Worm (Caenorhabditis elegans) whole organism, mixed stage, embryonic: ENCODE results near the gene ric-8.

Source experiments
- M03D4.4 ChIP-seq: sonication (generic microtip); optimal IDR thresholded peaks from 2 replicates; lab custom pipeline; 2017; ENCODE audit warnings: mild to moderate bottlenecking, missing genetic modification characterization, missing compliant biosample characterization
- bed-3 ChIP-seq: fragments of 200-800 bp; sonication (Bioruptor generic); optimal IDR thresholded peaks from 3 replicates; lab custom pipeline; 2018; ENCODE audit warnings: mild to moderate bottlenecking, missing genetic modification characterization, moderate library complexity, missing compliant biosample characterization
- blmp-1 ChIP-seq: fragments of 150-350 bp; optimal IDR thresholded peaks from 2 replicates; lab custom pipeline; 2014; ENCODE audit warnings: missing biosample characterization, missing genetic modification characterization
- ceh-39 ChIP-seq: fragments of 150-350 bp; optimal IDR thresholded peaks from 2 replicates; lab custom pipeline; 2014; ENCODE audit warnings: missing biosample characterization, missing genetic modification characterization
- ceh-43 ChIP-seq: fragments of 200-800 bp; sonication (Bioruptor generic); optimal IDR thresholded peaks from 2 replicates; lab custom pipeline; 2018; ENCODE audit warnings: mild to moderate bottlenecking, missing genetic modification characterization, moderate library complexity, missing compliant biosample characterization
- ceh-83 ChIP-seq: fragments of 200-800 bp; sonication (Bioruptor generic); optimal IDR thresholded peaks from 2 replicates; lab custom pipeline; 2018; ENCODE audit warnings: mild to moderate bottlenecking, missing genetic modification characterization, missing compliant biosample characterization
- ces-1 ChIP-seq: fragments of 150-350 bp; optimal IDR thresholded peaks from 2 replicates; lab custom pipeline; 2014; ENCODE audit warnings: missing biosample characterization, missing genetic modification reagents, missing genetic modification characterization
- cnd-1 ChIP-seq: fragments of 200-800 bp; sonication (Bioruptor generic); optimal IDR thresholded peaks from 2 replicates; lab custom pipeline; 2018; ENCODE audit warnings: mild to moderate bottlenecking, missing genetic modification characterization, missing compliant biosample characterization
- drap-1 ChIP-seq: fragments of 200-800 bp; sonication (Bioruptor generic); optimal IDR thresholded peaks from 3 replicates; lab custom pipeline; 2018; ENCODE audit warnings: mild to moderate bottlenecking, missing genetic modification characterization, missing compliant biosample characterization
- elt-1 ChIP-seq: sonication (generic microtip); optimal IDR thresholded peaks from 2 replicates; lab custom pipeline; 2017; ENCODE audit warnings: missing genetic modification characterization, mild to moderate bottlenecking, missing compliant biosample characterization, antibody characterized with exemption, moderate library complexity, borderline replicate concordance; ENCODE audit not compliant: insufficient read depth
- flh-1 ChIP-seq: fragments of 200-800 bp; sonication (Bioruptor generic); optimal IDR thresholded peaks from 2 replicates; lab custom pipeline; 2018; ENCODE audit warnings: mild to moderate bottlenecking, missing genetic modification characterization, moderate library complexity, missing compliant biosample characterization
- ham-2 ChIP-seq: fragments of 200-800 bp; sonication (Bioruptor generic); optimal IDR thresholded peaks from 2 replicates; lab custom pipeline; 2018; ENCODE audit warnings: mild to moderate bottlenecking, missing genetic modification characterization, missing compliant biosample characterization
- lin-13 ChIP-seq: fragments of 150-350 bp; optimal IDR thresholded peaks from 2 replicates; lab custom pipeline; 2014; ENCODE audit warnings: missing biosample characterization, missing genetic modification characterization
- lin-32 ChIP-seq: fragments of 200-800 bp; sonication (Bioruptor generic); optimal IDR thresholded peaks from 2 replicates; lab custom pipeline; 2018; ENCODE audit warnings: mild to moderate bottlenecking, missing genetic modification characterization, missing compliant biosample characterization
- mab-5 ChIP-seq: fragments of 150-350 bp; optimal IDR thresholded peaks from 2 replicates; lab custom pipeline; 2014; ENCODE audit warnings: missing biosample characterization, missing genetic modification characterization
- mep-1 ChIP-seq: fragments of 150-350 bp; optimal IDR thresholded peaks from 2 replicates; lab custom pipeline; 2017; ENCODE audit warnings: missing biosample characterization, missing genetic modification reagents, missing genetic modification characterization, inconsistent platforms
- mls-2 ChIP-seq: sonication (generic microtip); optimal IDR thresholded peaks from 2 replicates; lab custom pipeline; 2016; ENCODE audit warnings: mild to moderate bottlenecking, missing genetic modification characterization, moderate library complexity, missing compliant biosample characterization
- nhr-12 ChIP-seq: fragments of 150-350 bp; optimal IDR thresholded peaks from 2 replicates; lab custom pipeline; 2014; ENCODE audit warnings: missing biosample characterization, missing genetic modification characterization
- nhr-2 ChIP-seq: fragments of 150-350 bp; optimal IDR thresholded peaks from 2 replicates; lab custom pipeline; 2014; ENCODE audit warnings: missing biosample characterization, missing genetic modification characterization
- nhr-28 ChIP-seq: fragments of 150-350 bp; optimal IDR thresholded peaks from 2 replicates; lab custom pipeline; 2014; ENCODE audit warnings: missing biosample characterization, missing genetic modification characterization
- nhr-76 ChIP-seq: sonication (generic microtip); optimal IDR thresholded peaks from 2 replicates; lab custom pipeline; 2017; ENCODE audit warnings: missing biosample characterization, missing genetic modification characterization
- pha-4 ChIP-seq: fragments of 150-350 bp; optimal IDR thresholded peaks from 2 replicates; lab custom pipeline; 2018; ENCODE audit warnings: missing biosample characterization, missing genetic modification reagents, missing genetic modification characterization
- sem-2 ChIP-seq: fragments of 200-800 bp; sonication (Bioruptor generic); optimal IDR thresholded peaks from 2 replicates; lab custom pipeline; 2018; ENCODE audit warnings: mild to moderate bottlenecking, missing genetic modification characterization, missing compliant biosample characterization
- snpc-4 ChIP-seq: fragments of 150-350 bp; optimal IDR thresholded peaks from 2 replicates; lab custom pipeline; 2014; ENCODE audit warnings: missing biosample characterization, missing genetic modification characterization
- sptf-1 ChIP-seq: sonication (generic microtip); optimal IDR thresholded peaks from 2 replicates; lab custom pipeline; 2017; ENCODE audit warnings: mild to moderate bottlenecking, missing genetic modification characterization, moderate library complexity, missing compliant biosample characterization
- tbx-8 ChIP-seq: fragments of 200-800 bp; sonication (Bioruptor generic); optimal IDR thresholded peaks from 2 replicates; lab custom pipeline; 2018; ENCODE audit warnings: mild to moderate bottlenecking, missing genetic modification characterization, moderate library complexity, missing compliant biosample characterization
- unc-120 ChIP-seq: sonication (generic microtip); optimal IDR thresholded peaks from 2 replicates; lab custom pipeline; 2017; ENCODE audit warnings: missing genetic modification characterization, missing compliant biosample characterization; ENCODE audit not compliant: poor library complexity, severe bottlenecking
- unc-39 ChIP-seq: fragments of 150-350 bp; optimal IDR thresholded peaks from 2 replicates; lab custom pipeline; 2014; ENCODE audit warnings: missing biosample characterization, missing genetic modification characterization
- unc-62 ChIP-seq: fragments of 150-350 bp; optimal IDR thresholded peaks from 2 replicates; lab custom pipeline; 2014; ENCODE audit warnings: missing biosample characterization, missing genetic modification reagents, missing genetic modification characterization
- zip-8 ChIP-seq: fragments of 150-350 bp; optimal IDR thresholded peaks from 2 replicates; lab custom pipeline; 2014; ENCODE audit warnings: missing biosample characterization, missing genetic modification characterization
- ztf-11 ChIP-seq: fragments of 150-350 bp; optimal IDR thresholded peaks from 2 replicates; lab custom pipeline; 2014; ENCODE audit warnings: missing biosample characterization, missing genetic modification characterization

ric-8 gene

DNA sequence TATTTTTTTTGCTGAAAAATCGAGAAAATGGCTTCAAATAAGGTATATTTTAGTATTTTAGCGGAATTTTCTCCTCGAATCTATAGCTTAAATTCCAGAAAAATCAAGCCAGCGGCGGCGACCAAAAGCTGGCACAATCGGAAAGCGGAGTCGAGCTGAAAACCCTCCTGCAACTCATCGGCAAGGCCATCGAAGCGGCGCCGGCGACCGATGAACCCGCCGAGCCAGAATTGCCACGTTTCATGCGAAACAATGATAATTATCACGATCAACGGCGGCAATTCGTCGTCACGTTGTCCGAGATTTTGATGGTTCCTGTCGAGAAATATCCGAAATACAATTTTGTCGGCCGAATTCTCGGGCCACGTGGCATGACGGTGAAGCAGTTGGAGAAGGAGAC lies 32.4 kb upstream of the ric-8 start, which contains the start of gene Y69A2AR.32:
Y69A2AR.32 (plus strand) TSS at position 28 of the 400 bp plus-strand sequence.
- TF ChIP-seq drap-1 (GFP tag; lab: Kevin White, UChicago), result no peak
- no peak for TF ChIP-seq pha-4 (tag; lab: Kevin White, UChicago)
- no peak for TF ChIP-seq M03D4.4
- no peak for TF ChIP-seq flh-1
- no peak for TF ChIP-seq ceh-39
- no peak for TF ChIP-seq nhr-28
- TF ChIP-seq sptf-1, result no peak
- no peak for TF ChIP-seq ham-2 (GFP tag; lab: Kevin White, UChicago)
- TF ChIP-seq ces-1 (GFP tag; lab: Kevin White, UChicago), result no peak
- TF ChIP-seq snpc-4 (tag; lab: Kevin White, UChicago), result no peak
- no peak for TF ChIP-seq unc-39 (tag; lab: Kevin White, UChicago)
- TF ChIP-seq elt-1 (tag; lab: Kevin White, UChicago), result no peak
- no peak for TF ChIP-seq ztf-11 (tag; lab: Kevin White, UChicago)
- TF ChIP-seq sem-2 (GFP tag; lab: Kevin White, UChicago), result no peak

DNA sequence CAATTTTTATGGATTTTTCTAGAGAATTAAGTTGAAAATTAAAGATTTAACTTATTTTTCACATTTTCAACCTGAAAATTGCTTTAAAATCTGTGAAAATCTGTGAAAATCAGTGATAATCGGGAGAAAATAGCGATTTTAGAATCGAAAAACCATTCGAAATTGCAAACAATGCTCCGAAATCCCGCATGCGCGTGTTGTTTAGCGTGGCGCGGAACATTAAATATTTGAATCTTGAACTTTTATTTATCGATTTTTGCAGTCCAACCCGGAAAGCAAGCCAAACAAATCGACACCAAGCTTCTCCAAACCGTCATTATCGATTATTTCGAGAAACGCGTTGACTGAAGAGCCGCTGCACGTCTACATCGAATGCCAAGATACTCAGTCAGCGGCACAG lies 31.8 kb upstream of the ric-8 start:
- no peak for TF ChIP-seq tbx-8
- no peak for TF ChIP-seq ceh-83
- TF ChIP-seq sptf-1, result no peak
- TF ChIP-seq nhr-76 (tag; lab: Kevin White, UChicago), result no peak
- no peak for TF ChIP-seq ceh-43 (GFP tag; lab: Kevin White, UChicago)
- no peak for TF ChIP-seq elt-1 (tag; lab: Kevin White, UChicago)
- TF ChIP-seq mls-2 (tag; lab: Kevin White, UChicago), result no peak
- TF ChIP-seq lin-32, result no peak
- TF ChIP-seq unc-62 (GFP tag; lab: Kevin White, UChicago), result no peak
- TF ChIP-seq pha-4 (tag; lab: Kevin White, UChicago), result no peak
- TF ChIP-seq ces-1 (GFP tag; lab: Kevin White, UChicago), result no peak
- no peak for TF ChIP-seq cnd-1 (tag; lab: Kevin White, UChicago)
- no peak for TF ChIP-seq unc-39 (tag; lab: Kevin White, UChicago)
- no peak for TF ChIP-seq bed-3
- no peak for TF ChIP-seq ceh-39
- TF ChIP-seq ham-2 (GFP tag; lab: Kevin White, UChicago), result no peak
- no peak for TF ChIP-seq nhr-12
- TF ChIP-seq flh-1, result no peak
- TF ChIP-seq, all 35 proteins: peak for 0

- peak; percentile 88 for TF ChIP-seq unc-120
- TF ChIP-seq tbx-8, result no peak
These were observed 29.7 kb upstream of the ric-8 start, which contains the start of gene Y69A2AR.28 for ce11 chrIV:2613011-2613503. Y69A2AR.28 (minus strand) TSS chrIV:2613061.

DNA sequence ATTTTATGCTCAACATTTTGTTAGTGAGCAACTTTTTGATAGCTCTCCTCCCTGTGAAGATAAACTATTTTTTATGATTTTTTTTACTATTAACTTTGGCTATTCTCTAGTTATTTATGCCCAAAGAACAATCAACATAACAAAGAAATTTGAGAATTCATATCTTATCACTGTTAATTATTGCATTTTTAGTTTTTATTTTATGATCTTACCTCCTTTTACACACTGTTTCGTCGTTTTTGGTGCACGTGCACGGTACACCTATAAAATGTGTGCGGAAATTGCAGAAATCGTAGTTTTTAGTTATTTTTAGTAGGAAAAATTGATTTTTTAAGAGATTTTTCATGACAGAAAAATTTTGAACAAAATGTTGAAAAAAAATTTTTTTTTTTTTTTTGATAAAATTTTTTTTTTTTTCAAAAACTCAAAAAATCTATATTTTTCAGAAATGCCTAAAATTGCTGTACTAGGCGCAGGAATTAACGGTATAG lies 29.0 kb upstream of the ric-8 start, which contains the start of gene daao-1:
daao-1 (plus strand) TSS at position 441 of the 491 bp plus-strand sequence.
- TF ChIP-seq blmp-1 (tag; lab: Kevin White, UChicago) (no peak), sptf-1 (no peak), mls-2 (tag; lab: Kevin White, UChicago) (no peak), drap-1 (GFP tag; lab: Kevin White, UChicago) (no peak), nhr-12 (no peak), lin-13 (tag; lab: Kevin White, UChicago) (no peak), ceh-39 (no peak), zip-8 (no peak), ceh-83 (no peak), pha-4 (tag; lab: Kevin White, UChicago) (no peak), unc-120 (no peak), tbx-8 (no peak), unc-62 (GFP tag; lab: Kevin White, UChicago) (no peak), nhr-28 (no peak), ham-2 (GFP tag; lab: Kevin White, UChicago) (no peak)

- TF ChIP-seq ceh-83, result no peak
- no peak for TF ChIP-seq nhr-76 (tag; lab: Kevin White, UChicago)
- TF ChIP-seq tbx-8, result no peak
- TF ChIP-seq ham-2 (GFP tag; lab: Kevin White, UChicago), result no peak
- no peak for TF ChIP-seq ceh-39
- no peak for TF ChIP-seq nhr-2 (tag; lab: Kevin White, UChicago)
- TF ChIP-seq sem-2 (GFP tag; lab: Kevin White, UChicago), result no peak
- no peak for TF ChIP-seq mab-5 (tag; lab: Kevin White, UChicago)
- TF ChIP-seq unc-62 (GFP tag; lab: Kevin White, UChicago), result no peak
- no peak for TF ChIP-seq nhr-12
- TF ChIP-seq sptf-1, result no peak
- no peak for TF ChIP-seq blmp-1 (tag; lab: Kevin White, UChicago)
- TF ChIP-seq unc-120, result no peak
- TF ChIP-seq lin-32, result no peak
- TF ChIP-seq zip-8, result no peak
- TF ChIP-seq mep-1 (tag; lab: Kevin White, UChicago), result no peak
- TF ChIP-seq ztf-11 (tag; lab: Kevin White, UChicago), result no peak
These were observed 25.9 kb upstream of the ric-8 start for ce11 chrIV:2616853-2617252.
